Fruit fly (Drosophila melanogaster): ENCODE measurements around the gene Sfp24Bb.

Sfp24Bb gene

dm6 chr2L:3675770-3676169, 6.2 kb upstream of the Sfp24Bb start:
- TF ChIP-seq wdn (GFP tag; IDR thresholded peaks at IDR 0.05) (no peak), CG17328 (GFP tag; IDR thresholded peaks at IDR 0.05) (peak; percentile 35; the same call in 1 of the 2 replicates), tin (GFP tag; optimal IDR thresholded peaks at IDR 0.05) (peak; percentile 31), mirr (GFP tag; optimal IDR thresholded peaks at IDR 0.05) (no peak), Bdp1 (GFP tag; optimal IDR thresholded peaks at IDR 0.05) (no peak), Elba2 (GFP tag; optimal IDR thresholded peaks at IDR 0.05) (no peak), pan (optimal IDR thresholded peaks at IDR 0.05) (no peak), pan (GFP tag; optimal IDR thresholded peaks at IDR 0.05 in 1 of 2, IDR thresholded peaks at IDR 0.05 in 1 of 2) (no peak), bbx (GFP tag; IDR thresholded peaks at IDR 0.05; ENCODE audit: partially characterized antibody) (no peak), Oli (tag; optimal IDR thresholded peaks at IDR 0.05) (peak; percentile 49), ro (GFP tag; IDR thresholded peaks at IDR 0.05) (no peak), E2f2 (GFP tag; IDR thresholded peaks at IDR 0.05) (0 out of 2 replicates have a peak, but pooled peaks have one; percentile 7), ap (GFP tag; IDR thresholded peaks at IDR 0.05) (no peak), CG7928 (GFP tag; optimal IDR thresholded peaks at IDR 0.05) (no peak), CG14014 (GFP tag; IDR thresholded peaks at IDR 0.05) (no peak), CG17568 (GFP tag; optimal IDR thresholded peaks at IDR 0.05) (no peak), CG17359 (tag; optimal IDR thresholded peaks at IDR 0.05) (no peak), CG12299 (tag; optimal IDR thresholded peaks at IDR 0.05) (no peak), ase (GFP tag; IDR thresholded peaks at IDR 0.05) (0 out of 3 replicates have a peak, but pooled peaks have one; percentile 35), CG12236 (GFP tag; optimal IDR thresholded peaks at IDR 0.05) (no peak), CG9932 (GFP tag; IDR thresholded peaks at IDR 0.05) (no peak), CG6654 (GFP tag; optimal IDR thresholded peaks at IDR 0.05) (no peak), NfI (GFP tag; optimal IDR thresholded peaks at IDR 0.05) (no peak), CG12155 (GFP tag; optimal IDR thresholded peaks at IDR 0.05) (no peak), fd96Cb (tag; optimal IDR thresholded peaks at IDR 0.05) (peak; percentile 55), run (tag; optimal IDR thresholded peaks at IDR 0.05) (no peak), CG10543 (GFP tag; optimal IDR thresholded peaks at IDR 0.05) (no peak), CG6854 (GFP tag; optimal IDR thresholded peaks at IDR 0.05) (no peak), Fer3 (tag; optimal IDR thresholded peaks at IDR 0.05) (no peak), CG9797 (GFP tag; optimal IDR thresholded peaks at IDR 0.05) (no peak), gem (tag; optimal IDR thresholded peaks at IDR 0.05) (peak; percentile 55), gcm2 (GFP tag; optimal IDR thresholded peaks at IDR 0.05) (no peak), NC2α (GFP tag; optimal IDR thresholded peaks at IDR 0.05) (peak; percentile 16), croc (GFP tag; conservative IDR thresholded peaks at IDR 0.05) (peak; percentile 59), CG18764 (GFP tag; optimal IDR thresholded peaks at IDR 0.05) (no peak), Abd-B (GFP tag; optimal IDR thresholded peaks at IDR 0.05) (no peak), CG3847 (GFP tag; IDR thresholded peaks at IDR 0.05) (peak; percentile 10; the same call in 1 of the 2 replicates), CG14860 (GFP tag; IDR thresholded peaks at IDR 0.05; ENCODE audit: partially characterized antibody) (no peak), Bteb2 (GFP tag; optimal IDR thresholded peaks at IDR 0.05) (no peak), pnt (GFP tag; optimal IDR thresholded peaks at IDR 0.05) (peak; percentile 28), CG42726 (GFP tag; IDR thresholded peaks at IDR 0.05; ENCODE audit: partially characterized antibody) (no peak), Asciz (GFP tag; optimal IDR thresholded peaks at IDR 0.05) (no peak), Xbp1 (GFP tag; optimal IDR thresholded peaks at IDR 0.05) (peak; percentile 38), lilli (GFP tag; optimal IDR thresholded peaks at IDR 0.05) (peak; percentile 9), otp (GFP tag; IDR thresholded peaks at IDR 0.05) (0 out of 3 replicates have a peak, but pooled peaks have one; percentile 9), Pdp1 (GFP tag; optimal IDR thresholded peaks at IDR 0.05) (peak; percentile 5), CG17829 (tag; optimal IDR thresholded peaks at IDR 0.05) (peak; percentile 52), CG6683 (GFP tag; optimal IDR thresholded peaks at IDR 0.05) (no peak), Vsx1 (GFP tag; optimal IDR thresholded peaks at IDR 0.05) (no peak), CG9215 (GFP tag; IDR thresholded peaks at IDR 0.05) (no peak), CG8478 (optimal IDR thresholded peaks at IDR 0.05) (no peak)

Data from whole organism, embryonic.